Worm (Caenorhabditis elegans): ENCODE measurements around the gene mig-22.

The mig-22 gene

ce11 chrIII:8731973-8732372 lies 35.2 kb downstream of the mig-22 start:
- no peak for TF ChIP-seq Y22D7AL.16 (tag; optimal IDR thresholded peaks at IDR 0.05)
- TF ChIP-seq unc-55 (GFP tag; optimal IDR thresholded peaks at IDR 0.05), result no peak
- TF ChIP-seq ceh-2 (tag; optimal IDR thresholded peaks at IDR 0.05), result no peak
- TF ChIP-seq sox-2 (GFP tag; IDR thresholded peaks at IDR 0.05), result no peak
- TF ChIP-seq sox-4 (tag; optimal IDR thresholded peaks at IDR 0.05), result no peak
- TF ChIP-seq ceh-34 (tag; optimal IDR thresholded peaks at IDR 0.05), result no peak
- no peak for TF ChIP-seq hlh-6 (tag; optimal IDR thresholded peaks at IDR 0.05)
- no peak for TF ChIP-seq mec-3 (tag; optimal IDR thresholded peaks at IDR 0.05; ENCODE audit: borderline replicate concordance)
- no peak for TF ChIP-seq hlh-8 (tag; optimal IDR thresholded peaks at IDR 0.05)
- TF ChIP-seq unc-42 (tag; optimal IDR thresholded peaks at IDR 0.05), result no peak
- no peak for TF ChIP-seq ceh-9 (tag; optimal IDR thresholded peaks at IDR 0.05)
- no peak for TF ChIP-seq zip-5 (tag; optimal IDR thresholded peaks at IDR 0.05)
- TF ChIP-seq elt-4 (tag; optimal IDR thresholded peaks at IDR 0.05), result no peak
- no peak for TF ChIP-seq hlh-30 (tag; optimal IDR thresholded peaks at IDR 0.05; ENCODE audit: insufficient read depth)
- TF ChIP-seq ceh-45 (GFP tag; IDR thresholded peaks at IDR 0.05), result no peak
- no peak for TF ChIP-seq pha-2 (tag; optimal IDR thresholded peaks at IDR 0.05)

ce11 chrIII:8731310-8731709 lies 35.8 kb downstream of the mig-22 start, which contains the start of gene ZK370.4:
Gene ZK370.4, minus strand, starts transcription at chrIII:8731410.
- TF ChIP-seq pag-3 (tag; optimal IDR thresholded peaks at IDR 0.05; ENCODE audit: borderline replicate concordance) (no peak), ceh-14 (tag; optimal IDR thresholded peaks at IDR 0.05) (no peak), elt-2 (tag; optimal IDR thresholded peaks at IDR 0.05) (no peak), sox-4 (tag; optimal IDR thresholded peaks at IDR 0.05) (no peak), ama-1 (optimal IDR thresholded peaks at IDR 0.05) (no peak), unc-3 (GFP tag; conservative IDR thresholded peaks at IDR 0.05) (no peak), unc-3 (tag; optimal IDR thresholded peaks at IDR 0.05) (no peak), dmd-4 (tag; optimal IDR thresholded peaks at IDR 0.05; ENCODE audit: borderline replicate concordance) (no peak), pqm-1 (tag; optimal IDR thresholded peaks at IDR 0.05) (no peak), che-1 (tag; optimal IDR thresholded peaks at IDR 0.05) (no peak), T23F11.4 (GFP tag; optimal IDR thresholded peaks at IDR 0.05) (no peak), hlh-15 (tag; optimal IDR thresholded peaks at IDR 0.05) (no peak), npax-4 (tag; optimal IDR thresholded peaks at IDR 0.05) (no peak)

ce11 chrIII:8726019-8726894 lies 40.9 kb downstream of the mig-22 start:
- TF ChIP-seq C38D4.7 (GFP tag; optimal IDR thresholded peaks at IDR 0.05) (no peak), unc-42 (tag; optimal IDR thresholded peaks at IDR 0.05) (no peak), sox-2 (GFP tag; IDR thresholded peaks at IDR 0.05) (no peak), ceh-22 (tag; optimal IDR thresholded peaks at IDR 0.05) (no peak), F13H6.1 (tag; optimal IDR thresholded peaks at IDR 0.05) (no peak)

- TF ChIP-seq ama-1 (optimal IDR thresholded peaks at IDR 0.05), result no peak
Measured at ce11 chrIII:8725224-8725623, 41.9 kb downstream of the mig-22 start.

ce11 chrIII:8719769-8720252 lies 47.3 kb downstream of the mig-22 start, which contains the start of gene hipr-1:
Gene hipr-1, plus strand, starts transcription at chrIII:8720202.
- no peak for TF ChIP-seq odd-2 (tag; optimal IDR thresholded peaks at IDR 0.05)
- TF ChIP-seq lin-11 (tag; optimal IDR thresholded peaks at IDR 0.05), result no peak
- no peak for TF ChIP-seq ceh-22 (tag; optimal IDR thresholded peaks at IDR 0.05)
- no peak for TF ChIP-seq fax-1 (tag; optimal IDR thresholded peaks at IDR 0.05)
- no peak for TF ChIP-seq dmd-4 (tag; optimal IDR thresholded peaks at IDR 0.05; ENCODE audit: borderline replicate concordance)
- TF ChIP-seq ttx-3 (tag; optimal IDR thresholded peaks at IDR 0.05), result no peak
- TF ChIP-seq pqm-1 (tag; optimal IDR thresholded peaks at IDR 0.05), result no peak
- TF ChIP-seq sdc-2 (tag; optimal IDR thresholded peaks at IDR 0.05), result no peak
- TF ChIP-seq ceh-45 (GFP tag; IDR thresholded peaks at IDR 0.05), result no peak
- TF ChIP-seq unc-42 (tag; optimal IDR thresholded peaks at IDR 0.05), result no peak
- TF ChIP-seq pax-1 (tag; optimal IDR thresholded peaks at IDR 0.05), result no peak
- TF ChIP-seq che-1 (tag; optimal IDR thresholded peaks at IDR 0.05), result no peak
- TF ChIP-seq madf-2 (tag; optimal IDR thresholded peaks at IDR 0.05), result no peak
- TF ChIP-seq K09A11.1 (tag; optimal IDR thresholded peaks at IDR 0.05; ENCODE audit: insufficient read depth), result no peak
- TF ChIP-seq mec-3 (tag; optimal IDR thresholded peaks at IDR 0.05; ENCODE audit: borderline replicate concordance), result no peak
- no peak for TF ChIP-seq pag-3 (tag; optimal IDR thresholded peaks at IDR 0.05; ENCODE audit: borderline replicate concordance)
- TF ChIP-seq elt-2 (tag; optimal IDR thresholded peaks at IDR 0.05), result no peak
- TF ChIP-seq C38D4.7 (GFP tag; optimal IDR thresholded peaks at IDR 0.05), result no peak
- TF ChIP-seq ref-2 (tag; optimal IDR thresholded peaks at IDR 0.05), result no peak
